Fruit fly (Drosophila melanogaster): ENCODE measurements around the gene CG42740.

DNA sequence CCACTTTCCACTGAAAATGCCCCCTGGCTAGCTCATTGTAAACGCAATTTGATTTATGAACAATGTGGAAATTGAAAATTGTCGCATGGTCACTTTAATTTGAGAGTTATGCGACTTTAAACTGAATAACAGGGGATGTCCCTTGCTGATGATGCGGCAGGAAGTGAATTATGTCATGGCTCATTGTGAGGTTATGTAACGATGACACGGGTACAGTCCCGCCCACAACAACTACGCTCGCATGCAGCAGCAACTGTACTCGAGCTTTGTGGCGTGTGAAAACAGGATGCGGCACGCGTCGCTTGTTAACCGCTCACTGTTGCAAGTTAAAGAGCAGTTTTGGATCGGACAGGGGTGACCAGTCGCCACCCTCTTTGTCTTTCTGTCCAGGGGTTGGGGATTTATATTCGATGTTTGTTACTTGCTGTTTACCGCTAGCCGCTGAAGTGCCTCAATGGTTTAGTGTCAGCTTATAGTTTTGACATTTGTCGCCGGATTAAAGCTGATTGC, 6.0 kb downstream of the CG42740 start:
- TF ChIP-seq CG11695 (GFP tag; IDR thresholded peaks at IDR 0.05) = no peak
- no peak for TF ChIP-seq CG3065 (GFP tag; optimal IDR thresholded peaks at IDR 0.05)
- TF ChIP-seq Blimp-1 (GFP tag; optimal IDR thresholded peaks at IDR 0.05) = no peak
- TF ChIP-seq Hr39 (optimal IDR thresholded peaks at IDR 0.05) = no peak
- TF ChIP-seq CG16813 (GFP tag; IDR thresholded peaks at IDR 0.05; ENCODE audit: partially characterized antibody) = no peak
- no peak for TF ChIP-seq CG34422 (GFP tag; IDR thresholded peaks at IDR 0.05)
- no peak for TF ChIP-seq sna (GFP tag; IDR thresholded peaks at IDR 0.05; ENCODE audit: partially characterized antibody)
- TF ChIP-seq Dbx (GFP tag; IDR thresholded peaks at IDR 0.05) = no peak
- TF ChIP-seq shn (GFP tag; optimal IDR thresholded peaks at IDR 0.05) = no peak
- TF ChIP-seq ewg (GFP tag; optimal IDR thresholded peaks at IDR 0.05) = no peak
- TF ChIP-seq zen (tag; optimal IDR thresholded peaks at IDR 0.05) = no peak
- TF ChIP-seq zfh2 (GFP tag; optimal IDR thresholded peaks at IDR 0.05) = no peak
- no peak for TF ChIP-seq YL-1 (GFP tag; optimal IDR thresholded peaks at IDR 0.05)

Measured in whole organism, embryonic.